Fruit fly (Drosophila melanogaster): Measurements from ENCODE around the gene Roc1a.
A peak's percentile ranks its signal among the peaks of the same experiment; 100 is the strongest.

DNA sequence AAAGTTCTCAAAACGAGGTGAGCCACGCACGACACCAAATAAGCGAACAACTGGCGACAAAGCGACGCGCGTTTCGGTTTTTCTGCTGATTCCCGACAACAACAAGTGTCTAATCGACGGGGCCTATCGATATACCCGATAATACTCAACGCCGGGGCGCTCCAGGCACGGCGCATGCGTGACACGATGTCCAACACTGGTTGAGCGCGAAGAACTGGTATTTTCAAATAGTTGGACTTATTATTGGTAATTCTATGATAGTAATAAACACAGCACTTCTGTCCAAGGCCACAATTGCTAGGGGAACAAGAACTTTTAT lies 29.7 kb upstream of the Roc1a start:
- no peak for TF ChIP-seq CG11617 (GFP tag; optimal IDR thresholded peaks at IDR 0.05)
- no peak for TF ChIP-seq cic (GFP tag; optimal IDR thresholded peaks at IDR 0.05)
- TF ChIP-seq toe (GFP tag; optimal IDR thresholded peaks at IDR 0.05) = no peak
- no peak for TF ChIP-seq CG7101 (tag; optimal IDR thresholded peaks at IDR 0.05)
- TF ChIP-seq CG14711 (tag; optimal IDR thresholded peaks at IDR 0.05) = no peak
- TF ChIP-seq cnc (optimal IDR thresholded peaks at IDR 0.05) = no peak
- peak; percentile 28 for TF ChIP-seq bab1 (GFP tag; optimal IDR thresholded peaks at IDR 0.05)
- TF ChIP-seq CG12768 (GFP tag; optimal IDR thresholded peaks at IDR 0.05) = no peak
- no peak for TF ChIP-seq kay (GFP tag; ENCODE audit: borderline replicate concordance)
- peak; percentile 2 for TF ChIP-seq Mnt (GFP tag; optimal IDR thresholded peaks at IDR 0.05)
- no peak for TF ChIP-seq CG33017 (tag; optimal IDR thresholded peaks at IDR 0.05)

Measured in whole organism, adult.